Fruit fly (Drosophila melanogaster) whole organism, adult: ENCODE data around the gene Chsy.

Experiments used
- CG11617 ChIP-seq: fragments of 200-800 bp; sonication (Bioruptor generic); optimal IDR thresholded peaks from 2 replicates; lab custom pipeline; 2017; ENCODE audit warnings: mild to moderate bottlenecking, missing biosample characterization, missing genetic modification reagents, missing genetic modification characterization
- pad ChIP-seq: fragments of 200-800 bp; sonication (Bioruptor generic); optimal IDR thresholded peaks from 3 replicates; lab custom pipeline; 2017; ENCODE audit warnings: missing biosample characterization, missing genetic modification characterization, mild to moderate bottlenecking, moderate library complexity, missing genetic modification reagents
- toe ChIP-seq: fragments of 200-800 bp; sonication (Bioruptor generic); optimal IDR thresholded peaks from 2 replicates; lab custom pipeline; 2016; ENCODE audit warnings: missing biosample characterization, missing genetic modification characterization

dm6 chrX:15611795-15612194 is 18.5 kb upstream of the Chsy start:
- TF ChIP-seq toe (GFP tag; lab: Kevin White, UChicago) (no peak), CG11617 (GFP tag; lab: Kevin White, UChicago) (no peak), pad (GFP tag; lab: Kevin White, UChicago) (no peak)
